Worm (Caenorhabditis elegans) whole organism, mixed stage, embryonic: ENCODE results near the gene ZK154.1.

Experiments
- M03D4.4 ChIP-seq: sonication (generic microtip); optimal IDR thresholded peaks from 2 replicates; lab custom pipeline; 2017; ENCODE audit warnings: mild to moderate bottlenecking, missing genetic modification characterization, missing compliant biosample characterization
- bed-3 ChIP-seq: fragments of 200-800 bp; sonication (Bioruptor generic); optimal IDR thresholded peaks from 3 replicates; lab custom pipeline; 2018; ENCODE audit warnings: mild to moderate bottlenecking, missing genetic modification characterization, moderate library complexity, missing compliant biosample characterization
- blmp-1 ChIP-seq: fragments of 150-350 bp; optimal IDR thresholded peaks from 2 replicates; lab custom pipeline; 2014; ENCODE audit warnings: missing biosample characterization, missing genetic modification characterization
- ceh-39 ChIP-seq: fragments of 150-350 bp; optimal IDR thresholded peaks from 2 replicates; lab custom pipeline; 2014; ENCODE audit warnings: missing biosample characterization, missing genetic modification characterization
- ceh-43 ChIP-seq: fragments of 200-800 bp; sonication (Bioruptor generic); optimal IDR thresholded peaks from 2 replicates; lab custom pipeline; 2018; ENCODE audit warnings: mild to moderate bottlenecking, missing genetic modification characterization, moderate library complexity, missing compliant biosample characterization
- ceh-83 ChIP-seq: fragments of 200-800 bp; sonication (Bioruptor generic); optimal IDR thresholded peaks from 2 replicates; lab custom pipeline; 2018; ENCODE audit warnings: mild to moderate bottlenecking, missing genetic modification characterization, missing compliant biosample characterization
- ces-1 ChIP-seq: fragments of 150-350 bp; optimal IDR thresholded peaks from 2 replicates; lab custom pipeline; 2014; ENCODE audit warnings: missing biosample characterization, missing genetic modification reagents, missing genetic modification characterization
- cnd-1 ChIP-seq: fragments of 200-800 bp; sonication (Bioruptor generic); optimal IDR thresholded peaks from 2 replicates; lab custom pipeline; 2018; ENCODE audit warnings: mild to moderate bottlenecking, missing genetic modification characterization, missing compliant biosample characterization
- drap-1 ChIP-seq: fragments of 200-800 bp; sonication (Bioruptor generic); optimal IDR thresholded peaks from 3 replicates; lab custom pipeline; 2018; ENCODE audit warnings: mild to moderate bottlenecking, missing genetic modification characterization, missing compliant biosample characterization
- elt-3 ChIP-seq: fragments of 150-350 bp; optimal IDR thresholded peaks from 2 replicates; lab custom pipeline; 2014; ENCODE audit warnings: missing biosample characterization, missing genetic modification characterization
- flh-1 ChIP-seq: fragments of 200-800 bp; sonication (Bioruptor generic); optimal IDR thresholded peaks from 2 replicates; lab custom pipeline; 2018; ENCODE audit warnings: mild to moderate bottlenecking, missing genetic modification characterization, moderate library complexity, missing compliant biosample characterization
- ham-2 ChIP-seq: fragments of 200-800 bp; sonication (Bioruptor generic); optimal IDR thresholded peaks from 2 replicates; lab custom pipeline; 2018; ENCODE audit warnings: mild to moderate bottlenecking, missing genetic modification characterization, missing compliant biosample characterization
- hlh-1 ChIP-seq: fragments of 150-350 bp; optimal IDR thresholded peaks from 2 replicates; lab custom pipeline; 2014; ENCODE audit warnings: missing biosample characterization, missing genetic modification reagents, missing genetic modification characterization
- lin-13 ChIP-seq: fragments of 150-350 bp; optimal IDR thresholded peaks from 2 replicates; lab custom pipeline; 2014; ENCODE audit warnings: missing biosample characterization, missing genetic modification characterization
- lin-32 ChIP-seq: fragments of 200-800 bp; sonication (Bioruptor generic); optimal IDR thresholded peaks from 2 replicates; lab custom pipeline; 2018; ENCODE audit warnings: mild to moderate bottlenecking, missing genetic modification characterization, missing compliant biosample characterization
- lsy-2 ChIP-seq: fragments of 150-350 bp; optimal IDR thresholded peaks from 2 replicates; lab custom pipeline; 2014; ENCODE audit warnings: missing biosample characterization, missing genetic modification characterization
- mab-5 ChIP-seq: fragments of 150-350 bp; optimal IDR thresholded peaks from 2 replicates; lab custom pipeline; 2014; ENCODE audit warnings: missing biosample characterization, missing genetic modification characterization
- mls-2 ChIP-seq: sonication (generic microtip); optimal IDR thresholded peaks from 2 replicates; lab custom pipeline; 2016; ENCODE audit warnings: mild to moderate bottlenecking, missing genetic modification characterization, moderate library complexity, missing compliant biosample characterization
- nhr-12 ChIP-seq: fragments of 150-350 bp; optimal IDR thresholded peaks from 2 replicates; lab custom pipeline; 2014; ENCODE audit warnings: missing biosample characterization, missing genetic modification characterization
- nhr-2 ChIP-seq: fragments of 150-350 bp; optimal IDR thresholded peaks from 2 replicates; lab custom pipeline; 2014; ENCODE audit warnings: missing biosample characterization, missing genetic modification characterization
- nhr-237 ChIP-seq: fragments of 150-350 bp; optimal IDR thresholded peaks from 2 replicates; lab custom pipeline; 2014; ENCODE audit warnings: missing biosample characterization, missing genetic modification characterization
- nhr-28 ChIP-seq: fragments of 150-350 bp; optimal IDR thresholded peaks from 2 replicates; lab custom pipeline; 2014; ENCODE audit warnings: missing biosample characterization, missing genetic modification characterization
- nhr-76 ChIP-seq: sonication (generic microtip); optimal IDR thresholded peaks from 2 replicates; lab custom pipeline; 2017; ENCODE audit warnings: missing biosample characterization, missing genetic modification characterization
- pha-4 ChIP-seq: fragments of 150-350 bp; optimal IDR thresholded peaks from 2 replicates; lab custom pipeline; 2018; ENCODE audit warnings: missing biosample characterization, missing genetic modification reagents, missing genetic modification characterization
- sem-2 ChIP-seq: fragments of 200-800 bp; sonication (Bioruptor generic); optimal IDR thresholded peaks from 2 replicates; lab custom pipeline; 2018; ENCODE audit warnings: mild to moderate bottlenecking, missing genetic modification characterization, missing compliant biosample characterization
- sptf-1 ChIP-seq: sonication (generic microtip); optimal IDR thresholded peaks from 2 replicates; lab custom pipeline; 2017; ENCODE audit warnings: mild to moderate bottlenecking, missing genetic modification characterization, moderate library complexity, missing compliant biosample characterization
- tbx-8 ChIP-seq: fragments of 200-800 bp; sonication (Bioruptor generic); optimal IDR thresholded peaks from 2 replicates; lab custom pipeline; 2018; ENCODE audit warnings: mild to moderate bottlenecking, missing genetic modification characterization, moderate library complexity, missing compliant biosample characterization
- unc-120 ChIP-seq: sonication (generic microtip); optimal IDR thresholded peaks from 2 replicates; lab custom pipeline; 2017; ENCODE audit warnings: missing genetic modification characterization, missing compliant biosample characterization; ENCODE audit not compliant: poor library complexity, severe bottlenecking
- unc-39 ChIP-seq: fragments of 150-350 bp; optimal IDR thresholded peaks from 2 replicates; lab custom pipeline; 2014; ENCODE audit warnings: missing biosample characterization, missing genetic modification characterization
- unc-62 ChIP-seq: fragments of 150-350 bp; optimal IDR thresholded peaks from 2 replicates; lab custom pipeline; 2014; ENCODE audit warnings: missing biosample characterization, missing genetic modification reagents, missing genetic modification characterization

The ZK154.1 gene

ce11 chrX:7791802-7792201, 12.4 kb downstream of the ZK154.1 start:
- TF ChIP-seq drap-1 (GFP tag; lab: Kevin White, UChicago) (no peak), lin-32 (no peak), flh-1 (GFP tag; lab: Kevin White, UChicago) (no peak), lin-13 (tag; lab: Kevin White, UChicago) (no peak)

ce11 chrX:7793377-7794041, 14.1 kb downstream of the ZK154.1 start, which contains the start of gene ZK154.6:
Gene ZK154.6 (minus strand): TSS chrX:7793563.
- TF ChIP-seq ces-1 (GFP tag; lab: Kevin White, UChicago) (peak; percentile 47), blmp-1 (tag; lab: Kevin White, UChicago) (peak; percentile 95), tbx-8 (GFP tag; lab: Kevin White, UChicago) (no peak)

- TF ChIP-seq lin-32 (peak; percentile 28), drap-1 (GFP tag; lab: Kevin White, UChicago) (peak; percentile 20), nhr-2 (tag; lab: Kevin White, UChicago) (no peak), tbx-8 (GFP tag; lab: Kevin White, UChicago) (peak; percentile 26), ceh-43 (GFP tag; lab: Kevin White, UChicago) (peak; percentile 6), unc-39 (no peak), ham-2 (GFP tag; lab: Kevin White, UChicago) (peak; percentile 51), M03D4.4 (peak; percentile 69), sptf-1 (tag; lab: Kevin White, UChicago) (peak; percentile 48), unc-120 (tag; lab: Kevin White, UChicago) (peak; percentile 41), ceh-83 (GFP tag; lab: Kevin White, UChicago) (peak; percentile 62), ceh-39 (no peak), mls-2 (tag; lab: Kevin White, UChicago) (peak; percentile 19), nhr-76 (tag; lab: Kevin White, UChicago) (no peak), lin-13 (tag; lab: Kevin White, UChicago) (no peak), hlh-1 (tag; lab: Kevin White, UChicago) (no peak), sem-2 (GFP tag; lab: Kevin White, UChicago) (peak; percentile 19), lsy-2 (no peak), pha-4 (tag; lab: Kevin White, UChicago) (no peak), cnd-1 (tag; lab: Kevin White, UChicago) (peak; percentile 46), nhr-28 (tag; lab: Kevin White, UChicago) (no peak), nhr-12 (tag; lab: Kevin White, UChicago) (no peak), elt-3 (tag; lab: Kevin White, UChicago) (no peak)
These were observed 14.9 kb downstream of the ZK154.1 start for ce11 chrX:7794306-7794743.

- TF ChIP-seq unc-120 (tag; lab: Kevin White, UChicago) (no peak), ces-1 (GFP tag; lab: Kevin White, UChicago) (peak; percentile 17)
These were observed 19.1 kb downstream of the ZK154.1 start, which contains the start of gene adm-4 for ce11 chrX:7798248-7799020. Gene adm-4 (minus strand): TSS chrX:7798298.

- TF ChIP-seq sem-2 (GFP tag; lab: Kevin White, UChicago) (no peak), unc-62 (GFP tag; lab: Kevin White, UChicago) (no peak), nhr-12 (tag; lab: Kevin White, UChicago) (no peak), bed-3 (GFP tag; lab: Kevin White, UChicago) (no peak), nhr-28 (tag; lab: Kevin White, UChicago) (no peak), nhr-237 (no peak), mab-5 (tag; lab: Kevin White, UChicago) (no peak), unc-120 (tag; lab: Kevin White, UChicago) (no peak), unc-39 (no peak), pha-4 (tag; lab: Kevin White, UChicago) (no peak), nhr-76 (tag; lab: Kevin White, UChicago) (no peak), cnd-1 (tag; lab: Kevin White, UChicago) (no peak), lin-13 (tag; lab: Kevin White, UChicago) (no peak), lsy-2 (no peak), drap-1 (GFP tag; lab: Kevin White, UChicago) (no peak), nhr-2 (tag; lab: Kevin White, UChicago) (no peak), elt-3 (tag; lab: Kevin White, UChicago) (no peak), tbx-8 (GFP tag; lab: Kevin White, UChicago) (no peak)
These were observed 20.3 kb downstream of the ZK154.1 start, which contains the start of gene gpx-7 for ce11 chrX:7799680-7800079. Gene gpx-7 (minus strand): TSS chrX:7799780.
